Worm (Caenorhabditis elegans) whole organism, L1 larva: ENCODE results near the gene B0034.2.

Source experiments
- C04F5.9 ChIP-seq: sonication (generic microtip); optimal IDR thresholded peaks from 2 replicates; lab custom pipeline; 2016; ENCODE audit warnings: missing genetic modification characterization, missing compliant biosample characterization
- C16A3.4 ChIP-seq: fragments of 150-350 bp; optimal IDR thresholded peaks from 2 replicates; lab custom pipeline; 2014; ENCODE audit warnings: missing biosample characterization, missing genetic modification characterization
- C34B4.2 ChIP-seq: sonication (generic microtip); optimal IDR thresholded peaks from 2 replicates; lab custom pipeline; 2017; ENCODE audit warnings: mild to moderate bottlenecking, missing genetic modification characterization, missing compliant biosample characterization
- Y116A8C.19 ChIP-seq: sonication (generic microtip); optimal IDR thresholded peaks from 2 replicates; lab custom pipeline; 2016; ENCODE audit warnings: missing compliant biosample characterization, missing genetic modification characterization, borderline replicate concordance
- blmp-1 ChIP-seq: fragments of 150-350 bp; optimal IDR thresholded peaks from 2 replicates; lab custom pipeline; 2014; ENCODE audit warnings: missing biosample characterization, missing genetic modification characterization
- ceh-82 ChIP-seq, 3 experiments: fragments of 150-350 bp in 1 of 3; sonication (generic microtip) in 2 of 3; optimal IDR thresholded peaks; 2 replicates each; lab custom pipeline; 2014 to 2017; ENCODE audit warnings: missing biosample characterization in 3 of 3, missing genetic modification characterization in 3 of 3
- efl-1 ChIP-seq, 4 experiments: fragments of 150-350 bp; optimal IDR thresholded peaks in 3 of 4; peaks in 1 of 4; 1 replicate in 1 of 4; 2 replicates in 3 of 4; lab custom pipeline; 2014; ENCODE audit warnings: missing biosample characterization in 2 of 4, missing genetic modification characterization in 2 of 4, missing genetic modification reagents in 2 of 4
- efl-3 ChIP-seq: fragments of 200-800 bp; sonication (Bioruptor generic); optimal IDR thresholded peaks from 2 replicates; lab custom pipeline; 2018; ENCODE audit warnings: mild to moderate bottlenecking, missing genetic modification characterization, missing compliant biosample characterization
- elt-2 ChIP-seq: sonication (generic microtip); optimal IDR thresholded peaks from 2 replicates; lab custom pipeline; 2016; ENCODE audit warnings: missing genetic modification characterization, mild to moderate bottlenecking, inconsistent platforms, missing compliant biosample characterization, missing genetic modification reagents
- elt-3 ChIP-seq, 6 experiments: fragments of 150-350 bp in 1 of 6; sonication (generic microtip); optimal IDR thresholded peaks; 2 replicates each; lab custom pipeline; 2017 to 2018; ENCODE audit warnings: missing biosample characterization in 6 of 6, missing genetic modification characterization in 6 of 6, inconsistent platforms in 1 of 6
- hlh-17 ChIP-seq: fragments of 200-800 bp; sonication (Bioruptor generic); optimal IDR thresholded peaks from 2 replicates; lab custom pipeline; 2018; ENCODE audit warnings: missing genetic modification characterization, mild to moderate bottlenecking, missing compliant biosample characterization, moderate library complexity, borderline replicate concordance
- irx-1 ChIP-seq: sonication (generic microtip); optimal IDR thresholded peaks from 2 replicates; lab custom pipeline; 2016; ENCODE audit warnings: missing genetic modification characterization, missing compliant biosample characterization
- lin-14 ChIP-seq: fragments of 200-800 bp; sonication (Bioruptor generic); optimal IDR thresholded peaks from 2 replicates; lab custom pipeline; 2018; ENCODE audit warnings: mild to moderate bottlenecking, missing genetic modification characterization, moderate library complexity, missing compliant biosample characterization
- lin-15B ChIP-seq: fragments of 150-350 bp; sonication (generic microtip); optimal IDR thresholded peaks from 3 replicates; lab custom pipeline; 2014; ENCODE audit warnings: missing biosample characterization, missing genetic modification characterization
- lin-35 ChIP-seq, 2 experiments: fragments of 150-350 bp; optimal IDR thresholded peaks; 2 replicates each; lab custom pipeline; 2014; ENCODE audit warnings: missing biosample characterization in 2 of 2, missing genetic modification characterization in 2 of 2, missing genetic modification reagents in 2 of 2
- lin-39 ChIP-seq: fragments of 150-350 bp; optimal IDR thresholded peaks from 2 replicates; lab custom pipeline; 2014; ENCODE audit warnings: missing biosample characterization, missing genetic modification reagents, missing genetic modification characterization
- lir-3 ChIP-seq: sonication (generic microtip); optimal IDR thresholded peaks from 2 replicates; lab custom pipeline; 2016; ENCODE audit warnings: mild to moderate bottlenecking, missing genetic modification characterization, moderate library complexity, missing compliant biosample characterization; ENCODE audit not compliant: poor library complexity
- lsy-2 ChIP-seq, 2 experiments: fragments of 150-350 bp; optimal IDR thresholded peaks; 2 replicates each; lab custom pipeline; 2014; ENCODE audit warnings: missing biosample characterization in 2 of 2, missing genetic modification characterization in 2 of 2
- mdl-1 ChIP-seq, 2 experiments: fragments of 150-350 bp; optimal IDR thresholded peaks; 2 replicates each; lab custom pipeline; 2014 to 2017; ENCODE audit warnings: missing biosample characterization in 2 of 2, missing genetic modification characterization in 2 of 2, inconsistent platforms in 1 of 2
- mef-2 ChIP-seq: fragments of 150-350 bp; optimal IDR thresholded peaks from 2 replicates; lab custom pipeline; 2014; ENCODE audit warnings: missing biosample characterization, missing genetic modification characterization
- mep-1 ChIP-seq: fragments of 150-350 bp; optimal IDR thresholded peaks from 2 replicates; lab custom pipeline; 2014; ENCODE audit warnings: missing biosample characterization, missing genetic modification characterization
- nhr-11 ChIP-seq: fragments of 150-350 bp; optimal IDR thresholded peaks from 2 replicates; lab custom pipeline; 2014; ENCODE audit warnings: missing biosample characterization, missing genetic modification characterization
- nhr-19 ChIP-seq: fragments of 200-800 bp; sonication (Bioruptor generic); conservative IDR thresholded peaks from 2 replicates; pipeline ENCODE4 v1.3.6; 2022; ENCODE audit warnings: missing genetic modification characterization, missing compliant biosample characterization
- nhr-20 ChIP-seq: sonication (generic microtip); optimal IDR thresholded peaks from 2 replicates; lab custom pipeline; 2016; ENCODE audit warnings: mild to moderate bottlenecking, missing genetic modification characterization, missing compliant biosample characterization
- nhr-47 ChIP-seq: sonication (generic microtip); optimal IDR thresholded peaks from 2 replicates; lab custom pipeline; 2016; ENCODE audit warnings: mild to moderate bottlenecking, missing genetic modification characterization, moderate library complexity, missing compliant biosample characterization
- nhr-71 ChIP-seq: sonication (generic microtip); optimal IDR thresholded peaks from 2 replicates; lab custom pipeline; 2016; ENCODE audit warnings: mild to moderate bottlenecking, missing genetic modification characterization, moderate library complexity, missing compliant biosample characterization
- nhr-76 ChIP-seq: sonication (generic microtip); optimal IDR thresholded peaks from 2 replicates; lab custom pipeline; 2017; ENCODE audit warnings: missing biosample characterization, missing genetic modification characterization
- nhr-77 ChIP-seq: fragments of 150-350 bp; optimal IDR thresholded peaks from 2 replicates; lab custom pipeline; 2014; ENCODE audit warnings: missing biosample characterization, missing genetic modification characterization
- nhr-84 ChIP-seq: sonication (generic microtip); optimal IDR thresholded peaks from 2 replicates; lab custom pipeline; 2017; ENCODE audit warnings: missing biosample characterization, missing genetic modification characterization
- nhr-85 ChIP-seq: sonication (generic microtip); peaks from one replicate; lab custom pipeline; 2016; ENCODE audit warnings: missing genetic modification characterization, inconsistent platforms, missing compliant biosample characterization
- nhr-90 ChIP-seq: sonication (generic microtip); optimal IDR thresholded peaks from 2 replicates; lab custom pipeline; 2016; ENCODE audit warnings: mild to moderate bottlenecking, missing genetic modification characterization, missing compliant biosample characterization; ENCODE audit not compliant: poor library complexity
- rnt-1 ChIP-seq: sonication (generic microtip); optimal IDR thresholded peaks from 2 replicates; lab custom pipeline; 2016; ENCODE audit warnings: mild to moderate bottlenecking, missing genetic modification characterization, moderate library complexity, missing compliant biosample characterization
- skn-1 ChIP-seq: fragments of 150-350 bp; optimal IDR thresholded peaks from 2 replicates; lab custom pipeline; 2014; ENCODE audit warnings: missing biosample characterization, missing genetic modification characterization
- snu-23 ChIP-seq: sonication (generic microtip); optimal IDR thresholded peaks from 2 replicates; lab custom pipeline; 2016; ENCODE audit warnings: missing genetic modification characterization, missing compliant biosample characterization
- sup-37 ChIP-seq: fragments of 200-800 bp; sonication (Bioruptor generic); optimal IDR thresholded peaks from 2 replicates; lab custom pipeline; 2018; ENCODE audit warnings: mild to moderate bottlenecking, missing genetic modification characterization, missing compliant biosample characterization
- tbx-2 ChIP-seq: sonication (generic microtip); optimal IDR thresholded peaks from 2 replicates; lab custom pipeline; 2016; ENCODE audit warnings: missing genetic modification characterization, missing compliant biosample characterization
- unc-130 ChIP-seq: fragments of 150-350 bp; optimal IDR thresholded peaks from 2 replicates; lab custom pipeline; 2017; ENCODE audit warnings: missing biosample characterization, missing genetic modification characterization, inconsistent platforms
- zag-1 ChIP-seq: fragments of 150-350 bp; optimal IDR thresholded peaks from 2 replicates; lab custom pipeline; 2014; ENCODE audit warnings: missing biosample characterization, missing genetic modification characterization
- zip-4 ChIP-seq: fragments of 200-800 bp; sonication (Bioruptor generic); optimal IDR thresholded peaks from 2 replicates; lab custom pipeline; 2018; ENCODE audit warnings: mild to moderate bottlenecking, missing genetic modification characterization, moderate library complexity, missing compliant biosample characterization
- ztf-11 ChIP-seq, 2 experiments: sonication (generic microtip); optimal IDR thresholded peaks; 2 replicates each; lab custom pipeline; 2016 to 2017; ENCODE audit warnings: missing genetic modification characterization in 2 of 2, missing biosample characterization in 1 of 2, missing compliant biosample characterization in 1 of 2
- ztf-4 ChIP-seq: fragments of 150-350 bp; optimal IDR thresholded peaks from 2 replicates; lab custom pipeline; 2014; ENCODE audit warnings: missing biosample characterization, missing genetic modification characterization

The B0034.2 gene

DNA sequence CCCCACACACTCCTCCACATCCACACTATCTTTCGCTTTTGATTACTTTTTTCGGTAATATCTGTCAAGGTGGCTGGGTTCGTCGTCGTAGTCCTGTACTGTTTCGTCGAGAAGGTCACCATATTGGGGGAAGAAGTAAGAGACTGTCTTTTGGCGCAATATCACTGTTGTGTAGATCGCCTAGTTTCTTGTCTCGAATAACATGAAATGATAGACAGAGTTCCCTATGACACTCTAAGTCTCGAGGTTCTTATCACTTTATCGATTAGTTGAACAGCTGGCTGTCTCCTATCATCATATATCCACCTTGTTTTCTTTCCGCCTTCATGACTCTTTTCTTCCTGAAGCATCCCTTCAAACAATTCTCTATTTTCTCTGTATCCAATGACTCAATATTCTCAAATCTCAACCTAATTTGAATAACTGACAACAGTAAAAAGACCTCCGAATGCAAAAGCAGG is 10.2 kb downstream of the B0034.2 start (continued):
- TF ChIP-seq nhr-11 (tag; lab: Kevin White, UChicago) (peak; percentile 7), mdl-1 (tag; optimal IDR thresholded peaks at IDR 0.05; lab: Kevin White, UChicago) (peak in 1 of 2 experiments; percentile 14), C34B4.2 (tag; lab: Kevin White, UChicago) (no peak), lin-39 (tag; lab: Kevin White, UChicago) (no peak), zag-1 (no peak), efl-1 (optimal IDR thresholded peaks at IDR 0.05; lab: Kevin White, UChicago) (no peak), efl-1 (GFP tag; optimal IDR thresholded peaks at IDR 0.05 in 1 of 2; lab: Kevin White, UChicago) (no peak), zip-4 (GFP tag; lab: Kevin White, UChicago) (no peak), ztf-11 (tag; optimal IDR thresholded peaks at IDR 0.05; lab: Kevin White, UChicago) (no peak), mef-2 (tag; lab: Kevin White, UChicago) (no peak), Y116A8C.19 (no peak)

DNA sequence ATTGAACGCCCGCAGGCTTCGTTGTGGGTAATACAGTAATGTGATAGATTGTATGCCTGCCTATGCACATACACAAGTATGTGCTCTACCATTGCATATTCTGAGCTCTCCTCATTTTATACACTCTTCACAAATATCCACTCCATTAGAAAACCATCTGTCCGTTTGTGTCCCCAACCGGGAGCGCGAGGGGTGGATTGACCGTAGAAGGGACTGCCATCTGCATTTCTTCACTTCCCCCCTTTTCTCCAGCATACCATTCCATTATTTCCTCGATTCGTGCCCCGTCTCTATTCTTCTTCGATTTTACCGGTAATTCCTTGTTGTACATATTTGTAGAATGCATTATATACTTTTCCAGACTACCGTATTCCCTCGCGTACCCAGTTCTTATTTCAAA is 11.0 kb downstream of the B0034.2 start:
- no peak for TF ChIP-seq nhr-76 (tag; lab: Kevin White, UChicago)
- TF ChIP-seq nhr-20 = no peak
- no peak for TF ChIP-seq lir-3 (tag; lab: Kevin White, UChicago)
- TF ChIP-seq elt-2 (tag; lab: Kevin White, UChicago) = no peak
- TF ChIP-seq efl-3 (GFP tag; lab: Kevin White, UChicago) = no peak
- TF ChIP-seq nhr-85 (tag; lab: Kevin White, UChicago) = peak; percentile 70
- TF ChIP-seq irx-1 (tag; lab: Kevin White, UChicago) = no peak
- TF ChIP-seq efl-1 (optimal IDR thresholded peaks at IDR 0.05; lab: Kevin White, UChicago) = no peak
- peak in 1 of 2 experiments; percentile 10 for TF ChIP-seq efl-1 (GFP tag; optimal IDR thresholded peaks at IDR 0.05 in 1 of 2; lab: Kevin White, UChicago)
- TF ChIP-seq C04F5.9 (tag; lab: Kevin White, UChicago) = no peak
- no peak for TF ChIP-seq nhr-19 (GFP tag; lab: Robert Waterston, UW)

DNA sequence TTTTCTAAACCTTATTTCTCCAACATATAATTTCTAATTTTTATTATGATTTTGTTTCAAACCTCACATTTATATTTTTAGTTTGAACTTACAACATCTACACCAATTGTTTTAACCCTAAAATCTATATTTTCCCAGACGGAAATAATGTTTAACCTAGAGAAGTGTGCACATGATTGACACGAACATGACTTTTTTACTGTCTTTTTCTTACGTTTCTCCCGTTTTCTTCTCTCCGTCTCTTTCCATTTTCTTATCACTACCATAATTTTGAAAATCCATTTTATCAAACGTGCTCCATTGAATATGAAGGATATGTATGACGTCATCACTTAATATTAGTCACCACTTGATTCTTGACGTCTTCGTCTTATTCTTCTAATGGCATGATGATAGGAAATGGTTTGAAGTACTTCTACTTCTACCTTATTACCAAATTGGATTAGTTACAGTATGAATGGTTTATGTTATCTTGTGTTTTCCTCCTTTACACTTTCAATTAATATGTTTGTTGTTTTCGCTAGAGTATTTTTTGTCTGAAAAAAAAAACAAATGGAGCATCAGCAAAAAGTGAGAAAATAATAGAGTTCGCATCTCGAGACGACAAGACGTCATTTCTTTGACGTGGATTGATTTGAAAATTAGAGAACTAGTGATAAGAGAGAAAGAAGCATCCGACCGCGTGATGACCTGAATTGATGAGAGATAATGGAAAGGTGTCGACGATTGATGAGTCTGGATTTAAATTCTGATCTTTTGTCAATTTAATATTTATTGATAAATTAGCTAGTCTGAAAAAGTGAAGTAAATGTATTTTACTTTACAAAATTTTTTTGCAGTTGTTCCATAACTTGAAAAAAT is 12.0 kb downstream of the B0034.2 start:
- peak; percentile 60 for TF ChIP-seq elt-2 (tag; lab: Kevin White, UChicago)
- no peak for TF ChIP-seq lir-3 (tag; lab: Kevin White, UChicago)
- TF ChIP-seq mdl-1 (tag; optimal IDR thresholded peaks at IDR 0.05; lab: Kevin White, UChicago) = peak in 1 of 2 experiments; percentile 34
- TF ChIP-seq lin-35 (GFP tag; optimal IDR thresholded peaks at IDR 0.05; lab: Kevin White, UChicago) = peak in 1 of 2 experiments; percentile 16
- TF ChIP-seq blmp-1 (tag; lab: Kevin White, UChicago) = peak; percentile 85
- TF ChIP-seq efl-1 (optimal IDR thresholded peaks at IDR 0.05; lab: Kevin White, UChicago) = no peak
- peak in 1 of 2 experiments; percentile 82 for TF ChIP-seq efl-1 (GFP tag; optimal IDR thresholded peaks at IDR 0.05 in 1 of 2; lab: Kevin White, UChicago)
- TF ChIP-seq ztf-4 = peak; percentile 49
- TF ChIP-seq hlh-17 = no peak
- TF ChIP-seq C16A3.4 = peak; percentile 35
- TF ChIP-seq nhr-84 (tag; lab: Kevin White, UChicago) = no peak
- peak; percentile 67 for TF ChIP-seq nhr-20
- no peak for TF ChIP-seq skn-1 (tag; lab: Kevin White, UChicago)
- TF ChIP-seq tbx-2 = peak; percentile 26
- no peak for TF ChIP-seq sup-37 (GFP tag; lab: Kevin White, UChicago)
- peak; percentile 65 for TF ChIP-seq nhr-19 (GFP tag; lab: Robert Waterston, UW)
- TF ChIP-seq rnt-1 (tag; lab: Kevin White, UChicago) = peak; percentile 76
- TF ChIP-seq nhr-90 (tag; lab: Kevin White, UChicago) = peak; percentile 14
- peak; percentile 29 for TF ChIP-seq nhr-47 (tag; lab: Kevin White, UChicago)
- TF ChIP-seq elt-3 (tag; optimal IDR thresholded peaks at IDR 0.05; lab: Kevin White, UChicago) = peak in 1 of 6 experiments; percentile 48
- TF ChIP-seq lin-14 (GFP tag; lab: Kevin White, UChicago) = peak; percentile 81
- peak; percentile 37 to 65 for TF ChIP-seq lsy-2 (tag; optimal IDR thresholded peaks at IDR 0.05; lab: Kevin White, UChicago)
- peak; percentile 77 for TF ChIP-seq lin-39 (tag; lab: Kevin White, UChicago)
- peak; percentile 54 for TF ChIP-seq unc-130 (tag; lab: Kevin White, UChicago)
- TF ChIP-seq nhr-77 (tag; lab: Kevin White, UChicago) = no peak
- TF ChIP-seq nhr-71 (tag; lab: Kevin White, UChicago) = peak; percentile 84
- peak; percentile 74 for TF ChIP-seq nhr-85 (tag; lab: Kevin White, UChicago)
- TF ChIP-seq snu-23 (GFP tag; lab: Kevin White, UChicago) = peak; percentile 47
- no peak for TF ChIP-seq lin-15B (tag; lab: Kevin White, UChicago)
- no peak for TF ChIP-seq ceh-82 (tag; optimal IDR thresholded peaks at IDR 0.05; lab: Kevin White, UChicago)
- TF ChIP-seq mep-1 (tag; lab: Kevin White, UChicago) = peak; percentile 9
